Worm (Caenorhabditis elegans) whole organism, L1 larva: ENCODE data around the gene M153.5.

Experiments
- C16A3.4 ChIP-seq: fragments of 150-350 bp; optimal IDR thresholded peaks from 2 replicates; lab custom pipeline; 2014; ENCODE audit warnings: missing biosample characterization, missing genetic modification characterization
- F16B12.6 ChIP-seq: fragments of 150-350 bp; optimal IDR thresholded peaks from 2 replicates; lab custom pipeline; 2014; ENCODE audit warnings: missing biosample characterization, missing genetic modification characterization
- Y116A8C.19 ChIP-seq: sonication (generic microtip); optimal IDR thresholded peaks from 2 replicates; lab custom pipeline; 2016; ENCODE audit warnings: missing compliant biosample characterization, missing genetic modification characterization, borderline replicate concordance
- aly-2 ChIP-seq: fragments of 150-350 bp; optimal IDR thresholded peaks from 2 replicates; lab custom pipeline; 2014; ENCODE audit warnings: missing biosample characterization, missing genetic modification characterization
- ceh-63 ChIP-seq: fragments of 200-800 bp; sonication (Bioruptor generic); optimal IDR thresholded peaks from 2 replicates; lab custom pipeline; 2018; ENCODE audit warnings: mild to moderate bottlenecking, missing genetic modification characterization, missing compliant biosample characterization
- ceh-82 ChIP-seq, 3 experiments: fragments of 150-350 bp in 1 of 3; sonication (generic microtip) in 2 of 3; optimal IDR thresholded peaks; 2 replicates each; lab custom pipeline; 2014 to 2017; ENCODE audit warnings: missing biosample characterization in 3 of 3, missing genetic modification characterization in 3 of 3
- ces-1 ChIP-seq: fragments of 150-350 bp; optimal IDR thresholded peaks from 2 replicates; lab custom pipeline; 2014; ENCODE audit warnings: missing biosample characterization, missing genetic modification reagents, missing genetic modification characterization
- dpl-1 ChIP-seq, 3 experiments: fragments of 150-350 bp in 2 of 3; sonication (generic microtip) in 1 of 3; optimal IDR thresholded peaks; 2 replicates each; lab custom pipeline; 2014 to 2017; ENCODE audit warnings: missing biosample characterization in 3 of 3, missing genetic modification characterization in 3 of 3, missing genetic modification reagents in 3 of 3
- efl-1 ChIP-seq, 4 experiments: fragments of 150-350 bp; optimal IDR thresholded peaks in 3 of 4; peaks in 1 of 4; 1 replicate in 1 of 4; 2 replicates in 3 of 4; lab custom pipeline; 2014; ENCODE audit warnings: missing biosample characterization in 2 of 4, missing genetic modification characterization in 2 of 4, missing genetic modification reagents in 2 of 4
- efl-3 ChIP-seq: fragments of 200-800 bp; sonication (Bioruptor generic); optimal IDR thresholded peaks from 2 replicates; lab custom pipeline; 2018; ENCODE audit warnings: mild to moderate bottlenecking, missing genetic modification characterization, missing compliant biosample characterization
- elt-3 ChIP-seq, 6 experiments: fragments of 150-350 bp in 1 of 6; sonication (generic microtip); optimal IDR thresholded peaks; 2 replicates each; lab custom pipeline; 2017 to 2018; ENCODE audit warnings: missing biosample characterization in 6 of 6, missing genetic modification characterization in 6 of 6, inconsistent platforms in 1 of 6
- fkh-10 ChIP-seq: sonication (generic microtip); optimal IDR thresholded peaks from 2 replicates; lab custom pipeline; 2017; ENCODE audit warnings: missing biosample characterization, missing genetic modification reagents, missing genetic modification characterization
- fkh-8 ChIP-seq: sonication (generic microtip); optimal IDR thresholded peaks from 2 replicates; lab custom pipeline; 2016; ENCODE audit warnings: mild to moderate bottlenecking, missing genetic modification characterization, missing compliant biosample characterization
- fos-1 ChIP-seq: fragments of 150-350 bp; optimal IDR thresholded peaks from 2 replicates; lab custom pipeline; 2014; ENCODE audit warnings: missing biosample characterization, missing genetic modification characterization
- grh-1 ChIP-seq: fragments of 200-800 bp; sonication (Bioruptor generic); IDR thresholded peaks from 2 replicates; pipeline ENCODE4 v1.3.6; 2022; ENCODE audit warnings: missing genetic modification reagents, missing genetic modification characterization, missing compliant biosample characterization
- hlh-4 ChIP-seq: sonication (generic microtip); optimal IDR thresholded peaks from 2 replicates; lab custom pipeline; 2016; ENCODE audit warnings: mild to moderate bottlenecking, missing genetic modification characterization, missing compliant biosample characterization
- hpl-2 ChIP-seq: fragments of 150-350 bp; optimal IDR thresholded peaks from 2 replicates; lab custom pipeline; 2014; ENCODE audit warnings: missing biosample characterization, missing genetic modification reagents, missing genetic modification characterization
- lin-35 ChIP-seq, 2 experiments: fragments of 150-350 bp; optimal IDR thresholded peaks; 2 replicates each; lab custom pipeline; 2014; ENCODE audit warnings: missing biosample characterization in 2 of 2, missing genetic modification characterization in 2 of 2, missing genetic modification reagents in 2 of 2
- mef-2 ChIP-seq: fragments of 150-350 bp; optimal IDR thresholded peaks from 2 replicates; lab custom pipeline; 2014; ENCODE audit warnings: missing biosample characterization, missing genetic modification characterization
- mep-1 ChIP-seq: fragments of 150-350 bp; optimal IDR thresholded peaks from 2 replicates; lab custom pipeline; 2014; ENCODE audit warnings: missing biosample characterization, missing genetic modification characterization
- nhr-11 ChIP-seq: fragments of 150-350 bp; optimal IDR thresholded peaks from 2 replicates; lab custom pipeline; 2014; ENCODE audit warnings: missing biosample characterization, missing genetic modification characterization
- nhr-12 ChIP-seq: sonication (generic microtip); optimal IDR thresholded peaks from 2 replicates; lab custom pipeline; 2017; ENCODE audit warnings: missing biosample characterization, missing genetic modification characterization
- nhr-19 ChIP-seq: fragments of 200-800 bp; sonication (Bioruptor generic); conservative IDR thresholded peaks from 2 replicates; pipeline ENCODE4 v1.3.6; 2022; ENCODE audit warnings: missing genetic modification characterization, missing compliant biosample characterization
- nhr-237 ChIP-seq: fragments of 150-350 bp; optimal IDR thresholded peaks from 2 replicates; lab custom pipeline; 2014; ENCODE audit warnings: missing biosample characterization, missing genetic modification characterization
- nhr-28 ChIP-seq: fragments of 150-350 bp; optimal IDR thresholded peaks from 2 replicates; lab custom pipeline; 2014; ENCODE audit warnings: missing biosample characterization, missing genetic modification characterization
- nhr-84 ChIP-seq: sonication (generic microtip); optimal IDR thresholded peaks from 2 replicates; lab custom pipeline; 2017; ENCODE audit warnings: missing biosample characterization, missing genetic modification characterization
- nhr-90 ChIP-seq: sonication (generic microtip); optimal IDR thresholded peaks from 2 replicates; lab custom pipeline; 2016; ENCODE audit warnings: mild to moderate bottlenecking, missing genetic modification characterization, missing compliant biosample characterization; ENCODE audit not compliant: poor library complexity
- rnt-1 ChIP-seq: sonication (generic microtip); optimal IDR thresholded peaks from 2 replicates; lab custom pipeline; 2016; ENCODE audit warnings: mild to moderate bottlenecking, missing genetic modification characterization, moderate library complexity, missing compliant biosample characterization
- sox-4 ChIP-seq: sonication (generic microtip); optimal IDR thresholded peaks from 2 replicates; lab custom pipeline; 2016; ENCODE audit warnings: missing genetic modification characterization, missing compliant biosample characterization
- sptf-1 ChIP-seq: fragments of 150-350 bp; optimal IDR thresholded peaks from 2 replicates; lab custom pipeline; 2014; ENCODE audit warnings: missing biosample characterization, missing genetic modification characterization
- sup-37 ChIP-seq: fragments of 200-800 bp; sonication (Bioruptor generic); optimal IDR thresholded peaks from 2 replicates; lab custom pipeline; 2018; ENCODE audit warnings: mild to moderate bottlenecking, missing genetic modification characterization, missing compliant biosample characterization
- unc-86 ChIP-seq: sonication (generic microtip); optimal IDR thresholded peaks from 2 replicates; lab custom pipeline; 2016; ENCODE audit warnings: missing genetic modification characterization, missing compliant biosample characterization
- unc-98 ChIP-seq: fragments of 200-800 bp; sonication (Bioruptor generic); IDR thresholded peaks from 2 replicates; pipeline ENCODE4 v1.3.6; 2022; ENCODE audit warnings: missing genetic modification characterization, missing compliant biosample characterization
- vab-15 ChIP-seq: sonication (generic microtip); optimal IDR thresholded peaks from 2 replicates; lab custom pipeline; 2017; ENCODE audit warnings: missing genotype, mild to moderate bottlenecking, missing genetic modification characterization, missing compliant biosample characterization

The M153.5 gene

ce11 chrX:12118340-12118739, 25.5 kb upstream of the M153.5 start, which contains the start of gene lgc-16:
Gene lgc-16 (plus strand): TSS chrX:12118640.
- TF ChIP-seq rnt-1 (tag; lab: Kevin White, UChicago) (no peak), nhr-11 (tag; lab: Kevin White, UChicago) (no peak), ces-1 (GFP tag; lab: Kevin White, UChicago) (no peak), efl-1 (optimal IDR thresholded peaks at IDR 0.05; lab: Kevin White, UChicago) (no peak), efl-1 (GFP tag; optimal IDR thresholded peaks at IDR 0.05 in 1 of 2; lab: Kevin White, UChicago) (peak in 1 of 2 experiments; percentile 37), sptf-1 (tag; lab: Kevin White, UChicago) (no peak), unc-98 (GFP tag; lab: Robert Waterston, UW) (no peak)
- TF ChIP-seq, all 84 proteins: peak for 1

ce11 chrX:12121285-12121684, 22.5 kb upstream of the M153.5 start, which contains the start of gene lgc-17:
Gene lgc-17 (plus strand): TSS chrX:12121585.
- no peak for TF ChIP-seq vab-15 (tag; lab: Kevin White, UChicago)
- no peak for TF ChIP-seq unc-86 (tag; lab: Kevin White, UChicago)
- no peak for TF ChIP-seq F16B12.6
- TF ChIP-seq efl-1 (optimal IDR thresholded peaks at IDR 0.05; lab: Kevin White, UChicago): no peak
- TF ChIP-seq efl-1 (GFP tag; optimal IDR thresholded peaks at IDR 0.05 in 1 of 2; lab: Kevin White, UChicago): no peak
- no peak for TF ChIP-seq nhr-90 (tag; lab: Kevin White, UChicago)
- no peak for TF ChIP-seq sup-37 (GFP tag; lab: Kevin White, UChicago)
- no peak for TF ChIP-seq nhr-28
- TF ChIP-seq grh-1 (GFP tag; lab: Robert Waterston, UW): no peak
- no peak for TF ChIP-seq lin-35 (GFP tag; optimal IDR thresholded peaks at IDR 0.05; lab: Kevin White, UChicago)
- TF ChIP-seq nhr-19 (GFP tag; lab: Robert Waterston, UW): no peak

ce11 chrX:12123152-12123551, 20.6 kb upstream of the M153.5 start, which contains the start of gene T01H10.11:
Gene T01H10.11 (plus strand): TSS chrX:12123452.
- TF ChIP-seq dpl-1 (GFP tag; optimal IDR thresholded peaks at IDR 0.05; lab: Kevin White, UChicago): no peak
- TF ChIP-seq aly-2 (tag; lab: Kevin White, UChicago): no peak
- no peak for TF ChIP-seq fkh-10 (GFP tag; lab: Kevin White, UChicago)
- no peak for TF ChIP-seq ceh-82 (tag; optimal IDR thresholded peaks at IDR 0.05; lab: Kevin White, UChicago)
- no peak for TF ChIP-seq C16A3.4 (tag; lab: Kevin White, UChicago)
- TF ChIP-seq hpl-2: no peak
- TF ChIP-seq efl-3 (GFP tag; lab: Kevin White, UChicago): no peak
- TF ChIP-seq sox-4 (tag; lab: Kevin White, UChicago): no peak
- TF ChIP-seq F16B12.6: no peak
- TF ChIP-seq ceh-63 (GFP tag; lab: Kevin White, UChicago): no peak
- no peak for TF ChIP-seq efl-1 (optimal IDR thresholded peaks at IDR 0.05; lab: Kevin White, UChicago)
- no peak for TF ChIP-seq efl-1 (GFP tag; optimal IDR thresholded peaks at IDR 0.05 in 1 of 2; lab: Kevin White, UChicago)
- no peak for TF ChIP-seq mep-1 (tag; lab: Kevin White, UChicago)
- no peak for TF ChIP-seq nhr-84
- TF ChIP-seq fos-1 (tag; lab: Kevin White, UChicago): no peak
- no peak for TF ChIP-seq grh-1 (GFP tag; lab: Robert Waterston, UW)

ce11 chrX:12125308-12125707, 18.5 kb upstream of the M153.5 start, which contains the start of gene lgc-18:
Gene lgc-18 (plus strand): TSS chrX:12125608.
- TF ChIP-seq nhr-237 (tag; lab: Kevin White, UChicago) (no peak), hlh-4 (no peak), fkh-8 (no peak), elt-3 (tag; optimal IDR thresholded peaks at IDR 0.05; lab: Kevin White, UChicago) (no peak), vab-15 (tag; lab: Kevin White, UChicago) (no peak), nhr-12 (tag; lab: Kevin White, UChicago) (no peak)

ce11 chrX:12141051-12141450, 2.7 kb upstream of the M153.5 start, which contains the start of gene lyst-1:
Gene lyst-1 (minus strand): TSS chrX:12141151.
- TF ChIP-seq Y116A8C.19 (tag; lab: Kevin White, UChicago) (no peak), nhr-12 (tag; lab: Kevin White, UChicago) (no peak), vab-15 (tag; lab: Kevin White, UChicago) (no peak), mef-2 (tag; lab: Kevin White, UChicago) (no peak), fos-1 (tag; lab: Kevin White, UChicago) (no peak)
